Worm (Caenorhabditis elegans): ENCODE measurements around the gene pbs-6.
A peak's percentile ranks its signal among the peaks of the same experiment; 100 is the strongest.

pbs-6 gene

DNA sequence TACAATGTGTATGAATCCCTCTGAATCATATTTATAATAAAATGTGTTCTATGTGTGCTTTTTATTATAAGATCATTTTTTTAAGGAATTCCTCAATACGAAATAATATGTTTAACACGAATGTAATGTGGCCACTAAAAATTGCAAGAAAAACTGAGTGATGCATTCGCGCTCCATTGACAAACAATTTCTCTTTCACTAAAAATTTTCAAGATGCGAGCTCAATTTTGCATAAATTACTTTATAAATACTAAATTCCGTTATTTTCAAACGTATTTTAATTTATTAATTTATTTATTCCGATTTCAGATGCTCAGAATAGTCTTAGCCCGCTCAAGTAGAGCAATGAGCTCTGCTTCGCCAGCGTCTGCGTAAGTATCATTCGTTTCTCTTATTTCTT lies 21.9 kb upstream of the pbs-6 start, which contains the start of gene mrps-9:
mrps-9 (plus strand) TSS at position 310 of the 400 bp plus-strand sequence.
- TF ChIP-seq ceh-14 (tag; optimal IDR thresholded peaks at IDR 0.05) (peak; percentile 35), che-1 (tag; optimal IDR thresholded peaks at IDR 0.05) (no peak)

DNA sequence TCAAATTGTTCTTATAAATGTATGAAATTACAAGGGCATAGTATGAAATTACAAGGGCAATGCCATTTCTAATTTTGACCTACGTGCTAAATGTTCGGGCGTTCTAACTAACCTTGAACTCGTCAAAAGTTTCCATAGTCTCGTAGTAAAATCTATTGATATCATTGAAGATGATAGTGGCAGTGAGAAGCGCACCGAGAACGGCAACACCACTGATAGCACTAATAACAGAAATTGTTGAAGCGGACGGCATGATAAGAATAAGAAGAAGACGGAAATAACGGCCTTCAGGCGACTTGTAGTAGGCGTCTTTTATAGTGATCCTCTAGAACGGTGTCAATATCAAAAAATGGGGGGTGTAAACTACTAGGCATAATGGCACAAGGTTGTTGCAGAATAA lies 19.5 kb upstream of the pbs-6 start, which contains the start of gene col-91:
col-91 (minus strand) TSS at position 288 of the 400 bp plus-strand sequence.
- TF ChIP-seq eyg-1 (tag; optimal IDR thresholded peaks at IDR 0.05) (no peak), ceh-18 (tag; optimal IDR thresholded peaks at IDR 0.05) (no peak), T23F11.4 (GFP tag; optimal IDR thresholded peaks at IDR 0.05) (no peak), pha-2 (tag; optimal IDR thresholded peaks at IDR 0.05) (no peak), ceh-30 (tag; optimal IDR thresholded peaks at IDR 0.05) (no peak), ceh-24 (tag; optimal IDR thresholded peaks at IDR 0.05) (no peak), zip-5 (tag; optimal IDR thresholded peaks at IDR 0.05) (no peak), ceh-31 (tag; optimal IDR thresholded peaks at IDR 0.05) (no peak), C38D4.7 (GFP tag; optimal IDR thresholded peaks at IDR 0.05) (no peak)

DNA sequence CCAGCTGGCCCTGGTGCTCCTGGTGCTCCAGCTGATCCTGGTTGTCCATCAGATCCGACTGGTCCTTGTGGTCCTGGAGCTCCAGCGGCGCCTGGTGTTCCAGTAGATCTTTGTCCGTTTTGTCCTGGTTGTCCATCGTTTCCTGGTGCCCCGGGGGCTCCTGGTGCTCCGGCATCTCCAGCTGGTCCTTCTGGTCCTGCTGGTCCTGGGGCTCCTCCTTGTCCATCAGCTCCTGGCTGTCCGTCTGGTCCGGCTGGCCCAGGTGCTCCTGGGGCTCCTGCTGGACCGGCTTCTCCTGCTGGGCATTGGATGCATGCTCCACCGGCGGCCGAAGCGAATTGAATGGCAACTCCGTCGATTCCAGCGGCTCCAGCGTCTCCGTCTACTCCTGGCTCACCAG lies 18.7 kb upstream of the pbs-6 start:
- TF ChIP-seq syd-9 (tag; optimal IDR thresholded peaks at IDR 0.05): peak; percentile 29
- TF ChIP-seq rnt-1 (tag; optimal IDR thresholded peaks at IDR 0.05): no peak
- TF ChIP-seq C38D4.7 (GFP tag; optimal IDR thresholded peaks at IDR 0.05): no peak
- no peak for TF ChIP-seq ceh-30 (tag; optimal IDR thresholded peaks at IDR 0.05)
- TF ChIP-seq ets-4 (tag; optimal IDR thresholded peaks at IDR 0.05): no peak
- no peak for TF ChIP-seq hlh-8 (tag; optimal IDR thresholded peaks at IDR 0.05)
- no peak for TF ChIP-seq Y22D7AL.16 (tag; optimal IDR thresholded peaks at IDR 0.05)
- TF ChIP-seq ceh-31 (tag; optimal IDR thresholded peaks at IDR 0.05): no peak
- TF ChIP-seq fkh-6 (tag; optimal IDR thresholded peaks at IDR 0.05): peak; percentile 25
- no peak for TF ChIP-seq pha-4 (tag; optimal IDR thresholded peaks at IDR 0.05)
- TF ChIP-seq hlh-15 (tag; optimal IDR thresholded peaks at IDR 0.05): no peak
- TF ChIP-seq mec-3 (tag; optimal IDR thresholded peaks at IDR 0.05; ENCODE audit: borderline replicate concordance): no peak
- no peak for TF ChIP-seq fax-1 (tag; optimal IDR thresholded peaks at IDR 0.05)
- TF ChIP-seq ref-2 (tag; optimal IDR thresholded peaks at IDR 0.05): peak; percentile 28
- TF ChIP-seq hlh-6 (tag; optimal IDR thresholded peaks at IDR 0.05): peak; percentile 21
- no peak for TF ChIP-seq K02D7.2 (tag; optimal IDR thresholded peaks at IDR 0.05)
- TF ChIP-seq ceh-19 (GFP tag; optimal IDR thresholded peaks at IDR 0.05): no peak
- TF ChIP-seq pros-1 (tag; optimal IDR thresholded peaks at IDR 0.05): no peak
- TF ChIP-seq unc-3 (GFP tag; conservative IDR thresholded peaks at IDR 0.05): no peak
- TF ChIP-seq unc-3 (tag; optimal IDR thresholded peaks at IDR 0.05): no peak
- peak; percentile 26 for TF ChIP-seq sdc-2 (tag; optimal IDR thresholded peaks at IDR 0.05)
- no peak for TF ChIP-seq K09A11.1 (tag; optimal IDR thresholded peaks at IDR 0.05; ENCODE audit: insufficient read depth)
- TF ChIP-seq che-1 (tag; optimal IDR thresholded peaks at IDR 0.05): no peak
- no peak for TF ChIP-seq pha-2 (tag; optimal IDR thresholded peaks at IDR 0.05)
- TF ChIP-seq ttx-3 (tag; optimal IDR thresholded peaks at IDR 0.05): no peak
- no peak for TF ChIP-seq ceh-48 (tag; optimal IDR thresholded peaks at IDR 0.05)
- no peak for TF ChIP-seq nhr-11 (tag; optimal IDR thresholded peaks at IDR 0.05)
- no peak for TF ChIP-seq unc-86 (tag; optimal IDR thresholded peaks at IDR 0.05)
- no peak for TF ChIP-seq ahr-1 (tag; optimal IDR thresholded peaks at IDR 0.05)
- TF ChIP-seq C08G9.2 (tag; optimal IDR thresholded peaks at IDR 0.05): no peak
- TF ChIP-seq zip-5 (tag; optimal IDR thresholded peaks at IDR 0.05): no peak
- TF ChIP-seq ztf-16 (tag; optimal IDR thresholded peaks at IDR 0.05): no peak
- TF ChIP-seq ceh-2 (tag; optimal IDR thresholded peaks at IDR 0.05): no peak
- peak; percentile 94 for TF ChIP-seq elt-4 (tag; optimal IDR thresholded peaks at IDR 0.05)
- TF ChIP-seq elt-2 (tag; optimal IDR thresholded peaks at IDR 0.05): no peak
- no peak for TF ChIP-seq gmeb-2 (tag; optimal IDR thresholded peaks at IDR 0.05)
- TF ChIP-seq madf-2 (tag; optimal IDR thresholded peaks at IDR 0.05): no peak
- TF ChIP-seq ceh-45 (GFP tag; IDR thresholded peaks at IDR 0.05): no peak
- TF ChIP-seq ama-1 (optimal IDR thresholded peaks at IDR 0.05): no peak
- TF ChIP-seq nfya-1 (tag; optimal IDR thresholded peaks at IDR 0.05): no peak
- TF ChIP-seq dmd-4 (tag; optimal IDR thresholded peaks at IDR 0.05; ENCODE audit: borderline replicate concordance): no peak
- no peak for TF ChIP-seq ceh-6 (GFP tag; optimal IDR thresholded peaks at IDR 0.05)
- TF ChIP-seq ceh-18 (tag; optimal IDR thresholded peaks at IDR 0.05): no peak
- TF ChIP-seq ceh-9 (tag; optimal IDR thresholded peaks at IDR 0.05): peak; percentile 17
- TF ChIP-seq sox-4 (tag; optimal IDR thresholded peaks at IDR 0.05): no peak
- no peak for TF ChIP-seq pax-1 (tag; optimal IDR thresholded peaks at IDR 0.05)

All from whole organism, late embryonic.